Worm (Caenorhabditis elegans): Measurements from ENCODE around the gene nep-18.
"Not testable (repeated sequence)": the region's sequence is repeated elsewhere in the genome, so short reads cannot be mapped to it uniquely, and the experiment has no call there.

Gene nep-18

DNA sequence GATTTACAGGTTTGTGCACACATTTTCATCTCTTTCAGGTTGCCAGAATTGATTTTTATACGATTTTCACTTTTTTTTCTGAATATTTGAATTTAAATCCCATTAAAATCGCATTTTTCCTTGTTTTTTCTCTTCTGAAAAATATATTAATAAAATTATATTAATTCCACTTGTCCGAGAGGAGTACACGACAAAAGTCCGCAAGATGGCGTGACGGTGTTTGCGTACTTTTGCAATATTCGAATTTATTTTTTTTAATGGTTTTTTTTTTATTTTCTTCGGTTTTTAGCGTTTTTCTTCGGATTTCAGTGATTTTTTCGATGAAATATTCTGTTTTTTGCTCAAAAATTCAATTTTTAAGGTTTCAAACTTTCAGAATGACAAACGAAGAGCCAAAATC lies 1.0 kb upstream of the nep-18 start, which contains the start of gene usp-39:
Gene usp-39, plus strand, starts transcription at position 377 of the 400 bp plus-strand sequence.
- TF ChIP-seq mdl-1 (tag; optimal IDR thresholded peaks at IDR 0.05) (no peak), lsy-12 (tag; optimal IDR thresholded peaks at IDR 0.05) (no peak), elt-1 (tag; optimal IDR thresholded peaks at IDR 0.05) (no peak), nhr-76 (tag; optimal IDR thresholded peaks at IDR 0.05) (no peak), snpc-4 (tag; optimal IDR thresholded peaks at IDR 0.05) (peak; percentile 83), nhr-23 (tag; optimal IDR thresholded peaks at IDR 0.05) (peak; percentile 88), sea-2 (GFP tag; optimal IDR thresholded peaks at IDR 0.05) (no peak), nfya-1 (tag; optimal IDR thresholded peaks at IDR 0.05; ENCODE audit: insufficient read depth) (peak; percentile 75), jun-1 (tag; optimal IDR thresholded peaks at IDR 0.05) (peak; percentile 45), nhr-77 (tag; optimal IDR thresholded peaks at IDR 0.05) (no peak), fkh-2 (tag; optimal IDR thresholded peaks at IDR 0.05) (no peak), fos-1 (tag; optimal IDR thresholded peaks at IDR 0.05) (no peak), tbx-2 (tag; optimal IDR thresholded peaks at IDR 0.05) (no peak), ZK546.5 (tag; optimal IDR thresholded peaks at IDR 0.05) (no peak), ceh-16 (tag; optimal IDR thresholded peaks at IDR 0.05) (no peak), elt-3 (tag; optimal IDR thresholded peaks at IDR 0.05) (no peak), lin-39 (tag; optimal IDR thresholded peaks at IDR 0.05) (peak; percentile 6), ztf-4 (tag; optimal IDR thresholded peaks at IDR 0.05) (no peak), unc-39 (tag; optimal IDR thresholded peaks at IDR 0.05) (no peak), R02D3.7 (tag; optimal IDR thresholded peaks at IDR 0.05) (peak; percentile 69), ztf-11 (tag; optimal IDR thresholded peaks at IDR 0.05) (no peak), unc-62 (GFP tag; optimal IDR thresholded peaks at IDR 0.05) (peak; percentile 12), fkh-10 (GFP tag; optimal IDR thresholded peaks at IDR 0.05) (peak; percentile 53), nhr-25 (tag; optimal IDR thresholded peaks at IDR 0.05) (no peak), egl-27 (tag; optimal IDR thresholded peaks at IDR 0.05) (no peak), egl-5 (tag; optimal IDR thresholded peaks at IDR 0.05) (peak; percentile 84), nhr-28 (tag; optimal IDR thresholded peaks at IDR 0.05) (no peak), nhr-67 (tag; optimal IDR thresholded peaks at IDR 0.05) (no peak), pha-4 (tag; optimal IDR thresholded peaks at IDR 0.05) (peak; percentile 85), elt-2 (tag; optimal IDR thresholded peaks at IDR 0.05) (peak; percentile 55), nhr-43 (tag; optimal IDR thresholded peaks at IDR 0.05; ENCODE audit: poor library complexity, severe bottlenecking) (no peak), ceh-28 (tag; optimal IDR thresholded peaks at IDR 0.05) (peak; percentile 53), daf-12 (tag; optimal IDR thresholded peaks at IDR 0.05) (no peak), nhr-12 (tag; optimal IDR thresholded peaks at IDR 0.05) (no peak), aly-2 (tag; optimal IDR thresholded peaks at IDR 0.05) (no peak), skn-1 (tag; optimal IDR thresholded peaks at IDR 0.05) (peak; percentile 0), ama-1 (optimal IDR thresholded peaks at IDR 0.05) (no peak), nhr-11 (tag; optimal IDR thresholded peaks at IDR 0.05) (no peak), mml-1 (tag; optimal IDR thresholded peaks at IDR 0.05) (no peak), zag-1 (tag; optimal IDR thresholded peaks at IDR 0.05) (no peak), ceh-82 (tag; optimal IDR thresholded peaks at IDR 0.05) (peak; percentile 45), hmg-11 (tag; optimal IDR thresholded peaks at IDR 0.05) (peak; percentile 88), lin-15B (tag; optimal IDR thresholded peaks at IDR 0.05) (peak; percentile 89), nhr-237 (tag; optimal IDR thresholded peaks at IDR 0.05) (no peak), ceh-9 (tag; optimal IDR thresholded peaks at IDR 0.05) (no peak), pqm-1 (tag; optimal IDR thresholded peaks at IDR 0.05) (peak; percentile 5), eor-1 (tag; optimal IDR thresholded peaks at IDR 0.05) (no peak)

DNA sequence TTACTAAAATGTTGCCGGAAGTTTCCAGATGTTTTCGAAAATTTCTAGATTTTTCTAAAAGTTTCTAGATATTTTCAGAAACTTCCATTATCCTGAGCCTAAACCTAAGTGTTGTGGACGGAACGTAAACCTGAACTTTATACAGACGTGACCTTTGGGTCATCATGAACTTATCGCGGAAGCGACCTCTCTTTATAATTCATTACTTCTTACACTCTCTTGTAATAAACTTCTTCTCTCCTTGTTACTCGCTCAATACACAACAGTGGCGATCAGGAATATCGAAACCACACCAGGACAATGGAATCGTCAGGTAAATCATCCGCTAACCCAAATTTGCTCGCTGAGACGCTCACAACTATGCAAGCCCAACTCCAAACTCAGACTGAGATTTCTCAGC lies 10.2 kb downstream of the nep-18 start, which contains the start of gene K02F6.1:
Gene K02F6.1, plus strand, starts transcription at position 301 of the 400 bp plus-strand sequence.
- TF ChIP-seq jun-1, egl-5, elt-2 (tag; optimal IDR thresholded peaks at IDR 0.05): not testable (repeated sequence)

Measured in whole organism, L3 larva.